Worm (Caenorhabditis elegans) whole organism, mixed stage, embryonic: Measurements from ENCODE around the gene F13B12.1.

ENCODE experiments used
- lin-13 ChIP-seq: fragments of 150-350 bp; optimal IDR thresholded peaks from 2 replicates; lab custom pipeline; 2014; ENCODE audit warnings: missing biosample characterization, missing genetic modification characterization
- lsy-2 ChIP-seq: fragments of 150-350 bp; optimal IDR thresholded peaks from 2 replicates; lab custom pipeline; 2014; ENCODE audit warnings: missing biosample characterization, missing genetic modification characterization
- mab-5 ChIP-seq: fragments of 150-350 bp; optimal IDR thresholded peaks from 2 replicates; lab custom pipeline; 2014; ENCODE audit warnings: missing biosample characterization, missing genetic modification characterization
- nhr-28 ChIP-seq: fragments of 150-350 bp; optimal IDR thresholded peaks from 2 replicates; lab custom pipeline; 2014; ENCODE audit warnings: missing biosample characterization, missing genetic modification characterization
- unc-62 ChIP-seq: fragments of 150-350 bp; optimal IDR thresholded peaks from 2 replicates; lab custom pipeline; 2014; ENCODE audit warnings: missing biosample characterization, missing genetic modification reagents, missing genetic modification characterization

- TF ChIP-seq lin-13 (no peak), nhr-28 (tag; lab: Kevin White, UChicago) (no peak), lsy-2 (tag; lab: Kevin White, UChicago) (no peak), mab-5 (tag; lab: Kevin White, UChicago) (no peak), unc-62 (GFP tag; lab: Kevin White, UChicago) (no peak)
Observed at ce11 chrIV:10421256-10421655, 3.2 kb downstream of the F13B12.1 start.
